Worm (Caenorhabditis elegans) whole organism, L3 larva: ENCODE measurements around the gene Y69H2.15.

Experiments used
- ZK546.5 ChIP-seq: sonication (generic microtip); optimal IDR thresholded peaks from 2 replicates; lab custom pipeline; 2017; ENCODE audit warnings: missing biosample characterization, missing genetic modification characterization
- aly-2 ChIP-seq: fragments of 150-350 bp; optimal IDR thresholded peaks from 2 replicates; lab custom pipeline; 2014; ENCODE audit warnings: missing biosample characterization, missing genetic modification characterization
- ama-1 ChIP-seq: fragments of 150-350 bp; optimal IDR thresholded peaks from 2 replicates; lab custom pipeline; 2018
- ceh-16 ChIP-seq: sonication (generic microtip); optimal IDR thresholded peaks from 2 replicates; lab custom pipeline; 2017; ENCODE audit warnings: missing biosample characterization, missing genetic modification characterization
- ceh-28 ChIP-seq: fragments of 150-350 bp; optimal IDR thresholded peaks from 2 replicates; lab custom pipeline; 2014; ENCODE audit warnings: missing biosample characterization, missing genetic modification reagents, missing genetic modification characterization
- ceh-82 ChIP-seq: fragments of 150-350 bp; optimal IDR thresholded peaks from 2 replicates; lab custom pipeline; 2014; ENCODE audit warnings: missing biosample characterization, missing genetic modification characterization
- ceh-9 ChIP-seq: sonication (generic microtip); optimal IDR thresholded peaks from 2 replicates; lab custom pipeline; 2018; ENCODE audit warnings: missing biosample characterization, missing genetic modification characterization
- daf-12 ChIP-seq: fragments of 150-350 bp; optimal IDR thresholded peaks from 2 replicates; lab custom pipeline; 2014; ENCODE audit warnings: missing biosample characterization, missing genetic modification reagents, missing genetic modification characterization
- elt-2 ChIP-seq: sonication (generic microtip); optimal IDR thresholded peaks from 2 replicates; lab custom pipeline; 2016; ENCODE audit warnings: missing genetic modification reagents, mild to moderate bottlenecking, missing genetic modification characterization, missing compliant biosample characterization
- eor-1 ChIP-seq, 2 experiments: fragments of 150-350 bp; optimal IDR thresholded peaks; 2 replicates each; lab custom pipeline; 2014 to 2018; ENCODE audit warnings: missing biosample characterization in 2 of 2, missing genetic modification characterization in 2 of 2
- hmg-11 ChIP-seq: sonication (generic microtip); optimal IDR thresholded peaks from 2 replicates; lab custom pipeline; 2016; ENCODE audit warnings: missing genetic modification characterization, missing compliant biosample characterization
- jun-1 ChIP-seq: fragments of 150-350 bp; optimal IDR thresholded peaks from 2 replicates; lab custom pipeline; 2014; ENCODE audit warnings: missing biosample characterization, missing genetic modification reagents, missing genetic modification characterization
- lin-15B ChIP-seq: fragments of 150-350 bp; optimal IDR thresholded peaks from 2 replicates; lab custom pipeline; 2014; ENCODE audit warnings: missing biosample characterization, missing genetic modification characterization
- lin-39 ChIP-seq: fragments of 150-350 bp; optimal IDR thresholded peaks from 2 replicates; lab custom pipeline; 2018; ENCODE audit warnings: missing biosample characterization, missing genetic modification reagents, missing genetic modification characterization
- lsy-12 ChIP-seq: sonication (generic microtip); optimal IDR thresholded peaks from 2 replicates; lab custom pipeline; 2016; ENCODE audit warnings: mild to moderate bottlenecking, missing genetic modification characterization, missing compliant biosample characterization
- mdl-1 ChIP-seq: fragments of 150-350 bp; optimal IDR thresholded peaks from 2 replicates; lab custom pipeline; 2014; ENCODE audit warnings: missing biosample characterization, missing genetic modification characterization
- nfya-1 ChIP-seq: sonication (generic microtip); optimal IDR thresholded peaks from 2 replicates; lab custom pipeline; 2017; ENCODE audit warnings: missing genetic modification characterization, mild to moderate bottlenecking, missing compliant biosample characterization, antibody characterized with exemption, moderate library complexity; ENCODE audit not compliant: insufficient read depth
- nhr-11 ChIP-seq: fragments of 150-350 bp; optimal IDR thresholded peaks from 2 replicates; lab custom pipeline; 2014; ENCODE audit warnings: missing biosample characterization, missing genetic modification characterization
- nhr-12 ChIP-seq: fragments of 150-350 bp; optimal IDR thresholded peaks from 2 replicates; lab custom pipeline; 2014; ENCODE audit warnings: missing biosample characterization, missing genetic modification characterization
- nhr-23 ChIP-seq: fragments of 150-350 bp; optimal IDR thresholded peaks from 2 replicates; lab custom pipeline; 2014; ENCODE audit warnings: missing biosample characterization, missing genetic modification reagents, missing genetic modification characterization
- nhr-237 ChIP-seq: fragments of 150-350 bp; optimal IDR thresholded peaks from 2 replicates; lab custom pipeline; 2014; ENCODE audit warnings: missing biosample characterization, missing genetic modification characterization
- nhr-25 ChIP-seq: sonication (generic microtip); optimal IDR thresholded peaks from 2 replicates; lab custom pipeline; 2017; ENCODE audit warnings: missing biosample characterization, missing genetic modification characterization
- nhr-28 ChIP-seq: fragments of 150-350 bp; optimal IDR thresholded peaks from 2 replicates; lab custom pipeline; 2014; ENCODE audit warnings: missing biosample characterization, missing genetic modification characterization
- nhr-43 ChIP-seq: sonication (generic microtip); optimal IDR thresholded peaks from 2 replicates; lab custom pipeline; 2016; ENCODE audit warnings: mild to moderate bottlenecking, missing genetic modification characterization, missing compliant biosample characterization; ENCODE audit not compliant: poor library complexity, severe bottlenecking
- nhr-67 ChIP-seq: fragments of 150-350 bp; optimal IDR thresholded peaks from 2 replicates; lab custom pipeline; 2014; ENCODE audit warnings: missing biosample characterization, missing genetic modification characterization
- pha-4 ChIP-seq: fragments of 150-350 bp; optimal IDR thresholded peaks from 2 replicates; lab custom pipeline; 2014; ENCODE audit warnings: missing biosample characterization, missing genetic modification reagents, missing genetic modification characterization
- pqm-1 ChIP-seq: fragments of 150-350 bp; optimal IDR thresholded peaks from 2 replicates; lab custom pipeline; 2017; ENCODE audit warnings: missing biosample characterization, missing genetic modification characterization, inconsistent platforms
- snpc-4 ChIP-seq: fragments of 150-350 bp; optimal IDR thresholded peaks from 2 replicates; lab custom pipeline; 2014; ENCODE audit warnings: missing biosample characterization, missing genetic modification characterization
- tbx-2 ChIP-seq: sonication (generic microtip); optimal IDR thresholded peaks from 2 replicates; lab custom pipeline; 2016; ENCODE audit warnings: mild to moderate bottlenecking, missing genetic modification characterization, missing compliant biosample characterization
- unc-39 ChIP-seq: sonication (generic microtip); optimal IDR thresholded peaks from 4 replicates; lab custom pipeline; 2017; ENCODE audit warnings: missing biosample characterization, missing genetic modification characterization
- ztf-4 ChIP-seq: fragments of 150-350 bp; optimal IDR thresholded peaks from 2 replicates; lab custom pipeline; 2014; ENCODE audit warnings: missing biosample characterization, missing genetic modification characterization

Gene Y69H2.15

DNA sequence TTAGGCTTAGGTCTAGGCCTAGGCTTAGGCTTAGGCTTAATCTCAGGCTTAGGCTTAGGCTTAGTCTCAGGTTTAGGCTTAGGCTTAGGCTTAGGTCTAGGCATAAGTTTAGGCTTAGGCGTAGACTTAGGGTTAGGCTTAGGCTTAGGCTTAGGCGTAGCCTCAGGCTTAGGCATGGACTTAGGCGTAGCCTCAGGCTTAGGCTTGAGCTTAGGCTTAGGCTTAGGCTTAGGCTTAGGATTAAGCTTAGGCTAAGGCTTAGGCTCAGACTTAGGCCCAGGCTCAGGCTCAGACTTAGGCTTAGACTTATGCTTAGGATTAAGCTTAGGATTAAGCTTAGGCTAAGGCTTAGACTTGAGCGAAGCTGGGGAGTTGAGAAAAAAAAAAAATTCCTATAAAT lies 13.5 kb downstream of the Y69H2.15 start:
- no peak for TF ChIP-seq daf-12 (tag; lab: Kevin White, UChicago)
- no peak for TF ChIP-seq nhr-28 (tag; lab: Kevin White, UChicago)
- no peak for TF ChIP-seq ZK546.5 (tag; lab: Kevin White, UChicago)
- TF ChIP-seq eor-1 (tag; optimal IDR thresholded peaks at IDR 0.05; lab: Kevin White, UChicago): no peak
- TF ChIP-seq lin-15B (tag; lab: Kevin White, UChicago): no peak
- no peak for TF ChIP-seq pqm-1 (tag; lab: Kevin White, UChicago)

DNA sequence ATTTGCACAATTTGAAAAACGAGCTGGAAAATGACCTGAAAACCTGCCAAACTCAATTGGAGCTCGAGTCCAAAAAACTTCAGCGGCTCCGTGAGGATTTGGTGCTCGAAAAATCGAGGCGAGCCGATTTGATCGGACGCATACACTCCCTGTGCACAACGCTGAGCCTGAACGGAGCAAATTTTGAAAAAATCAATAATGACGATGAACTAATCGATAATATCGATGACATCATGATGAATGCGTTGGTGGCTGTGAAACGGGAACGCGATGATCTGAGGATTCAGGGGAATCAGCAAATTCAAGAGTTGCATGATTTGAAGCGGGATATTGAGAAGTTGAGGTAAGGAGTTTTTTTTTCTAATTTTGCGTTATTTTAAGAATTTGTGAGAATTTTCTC lies 21.2 kb downstream of the Y69H2.15 start:
- TF ChIP-seq nfya-1 (tag; lab: Kevin White, UChicago) (no peak), ceh-28 (tag; lab: Kevin White, UChicago) (peak; percentile 42)

DNA sequence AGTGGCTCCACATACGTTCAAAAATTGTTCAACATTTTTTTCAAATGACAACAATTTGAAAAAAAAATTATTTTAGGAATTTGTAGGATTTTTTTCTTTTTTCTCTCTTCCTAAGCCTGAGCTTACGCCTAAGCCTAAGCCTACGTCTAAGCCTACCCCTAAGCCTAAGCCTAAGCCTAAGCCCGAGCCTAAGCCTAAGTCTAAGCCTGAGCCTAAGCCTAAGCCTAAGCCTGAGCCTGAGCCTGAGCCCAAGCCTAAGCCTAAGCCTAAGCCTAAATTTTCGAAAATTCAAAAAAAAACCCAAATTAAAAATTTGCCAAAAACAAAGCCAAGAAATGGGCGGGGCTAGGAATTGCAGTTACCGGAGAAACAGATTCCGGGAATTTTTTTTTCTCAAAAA lies 28.9 kb downstream of the Y69H2.15 start:
- TF ChIP-seq nhr-12: no peak
- no peak for TF ChIP-seq elt-2 (tag; lab: Kevin White, UChicago)
- no peak for TF ChIP-seq ceh-9
- TF ChIP-seq ceh-28 (tag; lab: Kevin White, UChicago): no peak
- no peak for TF ChIP-seq ztf-4 (tag; lab: Kevin White, UChicago)
- no peak for TF ChIP-seq jun-1 (tag; lab: Kevin White, UChicago)
- no peak for TF ChIP-seq nhr-67 (tag; lab: Kevin White, UChicago)
- no peak for TF ChIP-seq lin-39 (tag; lab: Kevin White, UChicago)
- no peak for TF ChIP-seq ama-1
- TF ChIP-seq pha-4 (tag; lab: Kevin White, UChicago): no peak
- TF ChIP-seq eor-1 (tag; optimal IDR thresholded peaks at IDR 0.05; lab: Kevin White, UChicago): no peak
- TF ChIP-seq ceh-16: no peak
- TF ChIP-seq aly-2 (tag; lab: Kevin White, UChicago): no peak
- TF ChIP-seq nhr-237 (tag; lab: Kevin White, UChicago): no peak
- TF ChIP-seq ceh-82: no peak
- TF ChIP-seq nhr-25 (tag; lab: Kevin White, UChicago): no peak
- no peak for TF ChIP-seq unc-39 (tag; lab: Kevin White, UChicago)

DNA sequence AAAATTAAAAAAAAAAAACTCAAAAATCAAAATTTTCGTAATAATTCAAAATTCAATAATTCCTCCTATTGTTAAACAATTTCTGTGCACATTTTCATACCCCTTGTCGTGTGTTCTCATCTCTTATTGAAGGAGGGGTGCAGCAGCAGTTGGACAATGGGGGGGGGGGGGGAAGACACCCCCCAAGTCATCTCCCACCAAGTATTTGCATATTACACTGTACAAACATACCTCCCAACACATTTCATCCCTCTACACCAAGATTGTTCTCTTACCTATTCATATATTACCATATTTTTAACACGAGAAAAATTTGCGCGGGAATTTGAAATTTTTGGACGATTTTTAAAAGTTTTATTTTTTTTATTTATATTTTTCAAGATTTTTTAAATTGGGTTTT lies 30.4 kb downstream of the Y69H2.15 start:
- peak; percentile 21 for TF ChIP-seq hmg-11 (tag; lab: Kevin White, UChicago)
- TF ChIP-seq pha-4 (tag; lab: Kevin White, UChicago): peak; percentile 17
- TF ChIP-seq pqm-1 (tag; lab: Kevin White, UChicago): no peak
- no peak for TF ChIP-seq nhr-25 (tag; lab: Kevin White, UChicago)

DNA sequence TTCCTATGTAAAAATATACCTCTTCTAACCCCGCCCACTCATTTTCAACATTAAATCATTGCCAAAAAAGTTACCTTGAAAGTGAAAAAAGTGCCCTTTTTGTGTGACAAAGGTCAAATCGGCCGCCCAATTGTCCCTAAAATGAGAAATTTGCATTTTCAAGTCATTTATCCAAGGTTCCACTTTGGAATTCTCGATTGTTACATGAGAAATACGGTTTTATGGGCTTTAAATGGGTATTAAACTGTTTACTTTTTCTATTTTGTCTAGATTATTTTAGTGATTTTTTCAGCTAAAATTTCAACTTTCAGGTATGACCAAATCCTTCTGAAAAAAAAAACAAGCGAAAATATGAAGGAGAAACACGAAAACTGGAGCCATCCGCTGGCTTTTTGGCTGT lies 34.2 kb downstream of the Y69H2.15 start, which contains the start of gene grdn-1:
TSS of gene grdn-1 (plus strand) at position 301 of the 400 bp plus-strand sequence.
- TF ChIP-seq nhr-43 (tag; lab: Kevin White, UChicago) (no peak), nhr-23 (no peak), daf-12 (tag; lab: Kevin White, UChicago) (no peak), tbx-2 (tag; lab: Kevin White, UChicago) (no peak), aly-2 (tag; lab: Kevin White, UChicago) (no peak), nhr-25 (tag; lab: Kevin White, UChicago) (no peak), nhr-237 (tag; lab: Kevin White, UChicago) (no peak)

DNA sequence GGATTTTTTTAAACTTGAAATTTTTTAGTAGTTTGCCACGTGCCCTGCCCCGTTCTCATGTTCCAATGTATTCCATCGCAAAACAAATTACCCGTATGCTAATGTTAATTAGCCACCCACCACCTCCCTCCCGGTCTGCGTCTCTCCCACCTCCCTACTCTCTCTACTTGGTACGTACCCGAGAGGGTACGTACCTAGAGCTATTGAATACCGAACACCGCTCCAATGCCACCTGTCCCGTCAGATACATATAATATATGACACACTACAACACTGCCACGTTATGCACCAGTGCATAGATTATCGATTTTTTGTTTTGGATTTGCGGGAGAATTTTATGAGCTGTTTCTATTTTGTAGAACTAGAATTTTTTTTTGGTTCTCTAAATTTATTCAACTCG lies 37.1 kb downstream of the Y69H2.15 start:
- TF ChIP-seq hmg-11 (tag; lab: Kevin White, UChicago): peak; percentile 6
- no peak for TF ChIP-seq snpc-4

DNA sequence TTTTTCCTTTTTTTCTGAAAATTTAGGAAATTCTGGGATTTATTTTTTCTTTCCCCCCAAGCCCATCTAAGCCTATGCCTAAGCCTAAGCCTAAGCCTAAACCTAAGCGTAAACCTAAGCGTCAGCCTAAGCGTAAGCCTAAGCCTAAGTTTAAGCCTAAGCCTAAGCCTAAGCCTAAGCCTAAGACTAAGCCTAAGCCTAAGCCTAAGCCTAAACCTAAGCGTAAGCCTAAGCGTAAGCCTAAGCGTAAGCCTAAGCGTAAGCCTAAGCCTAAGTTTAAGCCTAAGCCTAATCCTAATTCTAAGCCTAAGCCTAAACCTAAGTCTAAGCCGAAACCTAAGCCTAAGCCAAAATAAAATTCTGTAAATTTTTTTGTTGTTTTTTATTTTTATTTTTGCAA lies 38.7 kb downstream of the Y69H2.15 start:
- no peak for TF ChIP-seq lsy-12 (tag; lab: Kevin White, UChicago)
- TF ChIP-seq nhr-43 (tag; lab: Kevin White, UChicago): no peak
- TF ChIP-seq nhr-11 (tag; lab: Kevin White, UChicago): no peak
- no peak for TF ChIP-seq mdl-1
- TF ChIP-seq lin-39 (tag; lab: Kevin White, UChicago): no peak
